Fruit fly (Drosophila melanogaster): Measurements from ENCODE around the gene CG6144.

The CG6144 gene

DNA sequence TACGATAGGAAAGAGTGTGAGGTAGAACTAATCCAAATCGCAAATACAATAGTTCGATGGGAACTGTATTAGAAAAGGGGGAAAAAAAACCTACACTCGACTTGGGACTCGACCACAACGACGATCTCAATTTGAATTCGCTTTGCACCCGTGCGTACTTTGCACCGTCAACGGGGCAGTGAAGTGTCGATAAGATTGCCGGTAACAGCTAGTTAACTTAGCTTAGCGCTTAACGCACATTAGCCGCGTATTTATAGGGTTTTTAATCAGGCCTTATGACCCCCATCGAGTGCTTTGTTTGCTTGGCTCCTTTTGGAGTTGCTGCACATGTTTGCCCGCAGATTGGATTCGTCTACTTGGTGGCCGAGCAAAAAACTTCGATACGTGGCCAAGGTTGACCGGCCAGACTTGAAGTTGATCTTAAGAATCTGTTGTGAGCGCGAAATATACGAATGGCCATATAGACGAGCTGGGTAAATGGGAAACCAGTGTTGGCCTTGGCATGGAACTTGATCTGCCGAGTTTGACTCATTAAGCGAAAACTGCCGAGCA lies 26.2 kb downstream of the CG6144 start (continued):
- TF ChIP-seq chinmo (GFP tag; IDR thresholded peaks at IDR 0.05; ENCODE audit: partially characterized antibody) (peak; percentile 65; the same call in 1 of the 4 replicates), HLH4C (GFP tag; IDR thresholded peaks at IDR 0.05; ENCODE audit: partially characterized antibody) (0 out of 3 replicates have a peak, but pooled peaks have one; percentile 14), row (GFP tag; IDR thresholded peaks at IDR 0.05) (0 out of 3 replicates have a peak, but pooled peaks have one; percentile 20), sug (tag; optimal IDR thresholded peaks at IDR 0.05) (peak; percentile 75), esg (GFP tag; conservative IDR thresholded peaks at IDR 0.05) (no peak), CG30431 (GFP tag; optimal IDR thresholded peaks at IDR 0.05) (no peak)

DNA sequence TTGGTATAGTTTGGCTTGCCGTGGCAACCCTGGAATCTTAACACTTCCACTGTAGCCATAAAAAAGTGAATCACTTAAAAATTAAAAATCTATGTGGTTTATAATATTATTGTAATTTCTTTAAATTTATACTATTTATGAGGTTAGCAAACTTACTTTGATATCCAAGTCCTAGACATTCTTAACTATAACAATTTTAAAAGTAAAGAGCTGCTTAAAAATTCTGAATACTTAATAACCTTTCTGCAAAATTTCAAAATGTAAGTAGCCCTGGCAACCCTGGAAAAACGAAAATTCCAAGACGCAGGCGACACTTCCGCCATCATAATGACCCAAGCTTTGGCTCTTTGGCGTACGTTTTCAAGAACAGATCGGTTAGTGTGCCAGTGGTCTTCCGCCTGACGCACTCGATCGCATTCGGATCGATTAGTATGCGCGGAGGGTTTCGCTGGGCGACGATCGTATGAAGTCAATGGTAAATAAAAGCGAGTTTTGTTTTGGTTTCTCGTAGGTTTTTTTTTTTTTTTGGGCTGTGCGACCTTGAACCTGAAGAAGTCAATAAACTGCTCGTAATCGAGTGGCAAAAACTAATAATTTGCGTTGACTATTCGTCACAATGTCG lies 27.2 kb downstream of the CG6144 start:
- TF ChIP-seq ken (GFP tag; IDR thresholded peaks at IDR 0.05), result no peak
- TF ChIP-seq CG7839 (tag; optimal IDR thresholded peaks at IDR 0.05), result peak; percentile 26
- TF ChIP-seq pb (GFP tag; optimal IDR thresholded peaks at IDR 0.05), result no peak
- TF ChIP-seq CG3847 (GFP tag; IDR thresholded peaks at IDR 0.05), result no peak
- TF ChIP-seq HLH4C (GFP tag; IDR thresholded peaks at IDR 0.05; ENCODE audit: partially characterized antibody), result no peak
- no peak for TF ChIP-seq CG2129 (GFP tag; IDR thresholded peaks at IDR 0.05; ENCODE audit: partially characterized antibody)
- TF ChIP-seq Oli (tag; optimal IDR thresholded peaks at IDR 0.05), result no peak
- peak; percentile 8 for TF ChIP-seq D19A (tag; optimal IDR thresholded peaks at IDR 0.05)
- TF ChIP-seq pzg (GFP tag; optimal IDR thresholded peaks at IDR 0.05), result no peak
- peak in 1 of 2 experiments; percentile 84 for TF ChIP-seq Eip74EF (GFP tag; optimal IDR thresholded peaks at IDR 0.05)
- peak; percentile 79 for TF ChIP-seq Blimp-1 (GFP tag; optimal IDR thresholded peaks at IDR 0.05)
- 0 out of 2 replicates have a peak, but pooled peaks have one; percentile 13 for TF ChIP-seq ranshi (GFP tag; IDR thresholded peaks at IDR 0.05)
- no peak for TF ChIP-seq ab (GFP tag; optimal IDR thresholded peaks at IDR 0.05)
- no peak for TF ChIP-seq CG12744 (GFP tag; optimal IDR thresholded peaks at IDR 0.05)
- peak; percentile 59 for TF ChIP-seq CG11504 (tag; optimal IDR thresholded peaks at IDR 0.05)
- peak; percentile 15 for TF ChIP-seq Hmr (GFP tag; optimal IDR thresholded peaks at IDR 0.05)
- peak; percentile 12 for TF ChIP-seq Med (GFP tag)
- no peak for TF ChIP-seq CG1647 (GFP tag; optimal IDR thresholded peaks at IDR 0.05)
- TF ChIP-seq CG7745 (tag; optimal IDR thresholded peaks at IDR 0.05), result no peak
- TF ChIP-seq tap (tag; optimal IDR thresholded peaks at IDR 0.05), result no peak
- TF ChIP-seq CG33213 (GFP tag; optimal IDR thresholded peaks at IDR 0.05), result no peak
- TF ChIP-seq CG7786 (GFP tag; optimal IDR thresholded peaks at IDR 0.05), result no peak
- TF ChIP-seq Mes4 (GFP tag; optimal IDR thresholded peaks at IDR 0.05), result no peak
- no peak for TF ChIP-seq CG6272 (GFP tag; IDR thresholded peaks at IDR 0.05)
- peak; percentile 28 for TF ChIP-seq vvl (GFP tag; IDR thresholded peaks at IDR 0.05)
- no peak for TF ChIP-seq CG3065 (GFP tag; optimal IDR thresholded peaks at IDR 0.05)
- TF ChIP-seq zfh1 (GFP tag; IDR thresholded peaks at IDR 0.05), result no peak
- no peak for TF ChIP-seq pho (GFP tag; optimal IDR thresholded peaks at IDR 0.05)
- no peak for TF ChIP-seq ac (GFP tag; optimal IDR thresholded peaks at IDR 0.05)
- no peak for TF ChIP-seq CG18262 (tag; optimal IDR thresholded peaks at IDR 0.05)
- no peak for TF ChIP-seq danr (GFP tag; IDR thresholded peaks at IDR 0.05)
- no peak for TF ChIP-seq ttk (GFP tag; IDR thresholded peaks at IDR 0.05)
- TF ChIP-seq CG3726 (GFP tag; IDR thresholded peaks at IDR 0.05), result no peak
- no peak for TF ChIP-seq usp (GFP tag; optimal IDR thresholded peaks at IDR 0.05)
- 0 out of 4 replicates have a peak, but pooled peaks have one; percentile 58 for TF ChIP-seq chinmo (GFP tag; IDR thresholded peaks at IDR 0.05; ENCODE audit: partially characterized antibody)
- TF ChIP-seq fu2 (GFP tag; optimal IDR thresholded peaks at IDR 0.05), result no peak
- no peak for TF ChIP-seq Sox100B (GFP tag; optimal IDR thresholded peaks at IDR 0.05)
- no peak for TF ChIP-seq p53 (GFP tag; optimal IDR thresholded peaks at IDR 0.05)
- TF ChIP-seq CG15269 (tag; optimal IDR thresholded peaks at IDR 0.05), result peak; percentile 14
- TF ChIP-seq CG12659 (GFP tag; optimal IDR thresholded peaks at IDR 0.05), result no peak
- no peak for TF ChIP-seq CG15696 (tag; optimal IDR thresholded peaks at IDR 0.05)
- TF ChIP-seq Chrac-16 (GFP tag; optimal IDR thresholded peaks at IDR 0.05), result no peak
- no peak for TF ChIP-seq Dek (tag; optimal IDR thresholded peaks at IDR 0.05)

All from whole organism, embryonic.